Fruit fly (Drosophila melanogaster) whole organism: Measurements from ENCODE around the gene CG14556.

Experiments used
- CG8478 ChIP-seq: fragments of >200 bp; optimal IDR thresholded peaks from 2 replicates; lab custom pipeline; 2018; ENCODE audit warnings: inconsistent platforms
- Dll ChIP-seq: fragments of >200 bp; optimal IDR thresholded peaks from 2 replicates; lab custom pipeline; 2017
- EcR ChIP-seq, 2 experiments: fragments of >200 bp; optimal IDR thresholded peaks; 2 replicates each; lab custom pipeline; 2017; ENCODE audit warnings: missing biosample characterization in 2 of 2, missing genetic modification characterization in 2 of 2, missing genetic modification reagents in 2 of 2
- pan ChIP-seq: fragments of >200 bp; optimal IDR thresholded peaks from 2 replicates; lab custom pipeline; 2017
- psq ChIP-seq: fragments of >200 bp; optimal IDR thresholded peaks from 2 replicates; lab custom pipeline; 2017
- usp ChIP-seq: fragments of >200 bp; optimal IDR thresholded peaks from 2 replicates; lab custom pipeline; 2017; ENCODE audit warnings: missing biosample characterization, missing genetic modification characterization, mixed read lengths

The CG14556 gene

DNA sequence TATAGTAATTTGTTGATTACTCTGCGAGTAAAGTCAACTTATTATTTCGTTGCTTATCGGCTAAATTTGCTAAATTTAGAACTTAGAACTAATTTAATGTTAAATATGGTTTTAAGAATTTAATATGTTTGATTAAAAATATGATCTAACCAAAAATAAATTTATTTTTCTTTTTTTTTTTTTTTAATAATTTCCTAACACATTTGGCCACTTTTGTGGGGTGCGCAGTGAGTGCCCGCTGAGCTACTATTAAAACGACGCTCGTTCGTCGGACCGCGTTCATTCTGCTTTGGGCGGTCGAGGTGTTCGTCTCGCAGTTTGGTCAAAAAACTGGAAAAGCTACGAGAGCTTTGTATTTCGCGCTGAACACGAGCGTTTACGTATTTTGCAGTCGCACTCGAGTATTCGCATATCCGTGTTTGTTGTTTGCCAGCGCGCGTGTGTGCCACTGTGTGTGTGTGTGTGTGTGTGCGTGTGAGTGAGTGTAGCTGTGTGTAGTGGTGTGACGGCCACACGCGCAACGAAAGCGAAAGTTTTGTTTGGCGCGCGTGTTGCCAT is 19.8 kb upstream of the CG14556 start, which contains the start of gene Cipc:
Gene Cipc, plus strand, starts transcription at position 274 of the 558 bp plus-strand sequence.
- TF ChIP-seq pan (no peak), usp (no peak), psq (no peak), EcR (GFP tag; optimal IDR thresholded peaks at IDR 0.05; lab: Kevin White, UChicago) (no peak), Dll (no peak), CG8478 (lab: Kevin White, UChicago) (no peak)

DNA sequence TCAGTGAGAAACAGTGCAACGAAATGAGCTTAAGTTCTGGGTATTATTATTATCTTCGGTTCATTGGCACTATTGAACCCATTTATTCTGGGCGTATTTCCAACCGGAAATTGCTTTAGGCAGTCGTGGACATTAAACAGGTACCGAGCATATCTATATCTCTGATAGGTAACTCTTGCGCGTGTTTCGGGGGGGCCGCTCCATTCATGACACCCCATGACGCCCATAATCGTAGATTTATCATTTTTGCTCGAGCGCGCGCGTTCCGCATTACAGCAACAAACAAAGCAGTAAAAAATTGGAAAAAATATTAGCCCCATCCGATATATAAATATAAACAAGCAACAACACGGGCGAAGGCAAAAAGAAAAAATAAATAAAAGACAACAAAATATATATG is 18.0 kb upstream of the CG14556 start:
- TF ChIP-seq EcR (GFP tag; optimal IDR thresholded peaks at IDR 0.05; lab: Kevin White, UChicago) (no peak), psq (no peak), pan (no peak), usp (no peak), Dll (no peak), CG8478 (lab: Kevin White, UChicago) (no peak)

DNA sequence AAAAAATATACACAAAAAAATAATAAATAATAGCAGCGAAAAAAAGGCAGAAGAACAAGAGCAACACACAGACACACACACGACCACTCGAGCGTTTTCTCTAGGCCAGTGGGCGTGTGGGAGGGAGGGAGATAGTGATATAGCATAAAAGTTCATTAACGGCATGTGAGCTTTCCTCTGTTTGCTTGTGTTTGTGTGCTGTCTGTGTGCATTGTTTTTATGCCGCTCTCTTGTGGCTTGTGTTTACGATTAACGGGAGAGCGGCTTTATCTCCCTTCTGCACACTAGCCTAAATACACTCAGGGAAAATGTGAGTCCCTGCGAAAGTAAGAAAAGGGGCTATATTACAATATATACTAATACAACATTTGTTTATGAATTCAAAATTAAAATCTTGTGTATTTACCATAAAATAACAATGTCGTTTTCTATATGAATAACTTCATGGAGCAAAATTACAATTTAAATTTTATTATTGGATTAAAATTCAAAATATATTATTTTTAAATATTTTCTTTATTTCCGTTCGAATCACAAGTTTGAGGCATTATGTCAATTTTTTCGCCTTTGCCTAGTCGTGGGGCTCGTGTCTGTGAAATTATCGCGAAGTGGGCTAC is 8.9 kb upstream of the CG14556 start:
- TF ChIP-seq EcR (GFP tag; optimal IDR thresholded peaks at IDR 0.05; lab: Kevin White, UChicago) (no peak), usp (no peak), Dll (no peak), psq (no peak), CG8478 (lab: Kevin White, UChicago) (no peak), pan (no peak)

DNA sequence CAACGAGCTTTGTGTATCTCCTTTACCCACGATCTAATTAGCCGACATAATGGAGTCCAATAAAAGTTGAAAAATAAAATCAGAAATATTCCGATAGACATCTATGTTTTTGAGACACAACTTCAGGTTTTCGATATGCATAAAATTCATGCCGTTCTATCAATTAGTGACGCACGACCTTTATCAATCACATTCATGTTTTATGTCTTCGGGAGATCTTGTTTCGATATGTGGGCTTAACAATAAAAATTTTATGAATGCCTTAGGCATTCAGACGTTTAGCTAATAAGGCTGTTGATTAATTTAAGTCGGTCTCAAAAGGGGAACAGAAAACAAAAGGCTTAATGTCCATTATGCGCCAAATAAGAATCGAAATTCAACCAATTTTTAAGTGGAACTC is 6.5 kb upstream of the CG14556 start:
- TF ChIP-seq Dll (no peak), pan (no peak), CG8478 (lab: Kevin White, UChicago) (no peak)

DNA sequence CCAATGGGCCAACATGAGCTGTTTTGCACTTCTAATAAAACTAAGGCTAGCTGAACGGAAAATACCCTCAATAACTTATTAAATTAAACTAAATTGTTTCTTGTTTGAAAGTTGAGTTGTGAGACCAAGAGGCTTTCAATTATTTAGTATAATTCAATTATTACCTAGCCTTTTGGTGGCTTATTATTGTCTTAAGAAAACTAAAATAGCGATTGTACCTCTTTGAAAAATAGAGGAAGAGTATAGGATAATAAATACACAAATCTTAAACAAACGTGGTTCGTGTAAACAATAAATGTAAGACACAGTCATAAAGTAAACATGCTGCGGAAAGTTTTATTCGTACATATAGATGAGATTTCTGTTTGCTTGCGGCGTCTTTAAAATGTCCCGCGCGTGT is 5.4 kb upstream of the CG14556 start:
- no peak for TF ChIP-seq CG8478 (lab: Kevin White, UChicago)

DNA sequence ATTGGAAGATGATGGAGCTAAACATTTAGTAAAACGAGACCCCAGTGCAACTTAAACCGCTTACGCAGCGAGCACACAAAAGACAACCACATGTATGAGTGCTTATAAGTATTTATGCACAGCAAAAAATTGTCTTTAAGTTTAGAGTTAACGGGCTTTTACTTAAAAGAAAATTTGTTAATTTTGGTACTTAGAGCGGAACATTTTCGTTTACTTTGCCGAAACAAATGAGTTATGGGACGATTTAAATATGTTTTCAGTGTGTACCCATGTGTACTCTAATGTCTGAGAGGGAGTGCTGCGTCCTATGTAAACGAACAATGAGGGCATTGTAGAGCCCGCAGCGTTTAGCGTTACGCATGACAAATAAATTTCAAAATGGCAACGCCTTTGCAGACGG is 4.7 kb upstream of the CG14556 start:
- TF ChIP-seq CG8478 (lab: Kevin White, UChicago) (no peak), EcR (GFP tag; optimal IDR thresholded peaks at IDR 0.05; lab: Kevin White, UChicago) (no peak), usp (no peak), Dll (no peak), psq (no peak), pan (no peak)

DNA sequence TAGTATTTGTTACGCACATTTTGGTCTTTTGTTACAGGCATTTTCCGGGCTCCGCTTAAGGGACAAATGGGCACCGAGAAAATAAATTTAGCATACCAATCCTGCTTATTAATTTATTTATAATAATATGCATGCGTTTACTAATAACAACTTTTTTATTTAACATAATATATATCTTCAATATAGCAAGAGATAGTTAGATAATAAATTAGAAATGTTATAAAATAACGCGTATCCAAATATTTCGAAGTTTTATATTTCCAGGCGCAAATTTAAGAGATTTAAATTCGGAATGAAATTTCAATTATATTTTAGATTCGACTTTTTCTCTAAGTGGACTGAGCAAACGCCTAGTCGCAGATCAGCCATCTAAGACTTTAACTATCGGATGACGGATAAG is 3.6 kb upstream of the CG14556 start:
- TF ChIP-seq usp (no peak), EcR (GFP tag; optimal IDR thresholded peaks at IDR 0.05; lab: Kevin White, UChicago) (no peak), CG8478 (lab: Kevin White, UChicago) (no peak), psq (no peak), pan (no peak), Dll (no peak)

DNA sequence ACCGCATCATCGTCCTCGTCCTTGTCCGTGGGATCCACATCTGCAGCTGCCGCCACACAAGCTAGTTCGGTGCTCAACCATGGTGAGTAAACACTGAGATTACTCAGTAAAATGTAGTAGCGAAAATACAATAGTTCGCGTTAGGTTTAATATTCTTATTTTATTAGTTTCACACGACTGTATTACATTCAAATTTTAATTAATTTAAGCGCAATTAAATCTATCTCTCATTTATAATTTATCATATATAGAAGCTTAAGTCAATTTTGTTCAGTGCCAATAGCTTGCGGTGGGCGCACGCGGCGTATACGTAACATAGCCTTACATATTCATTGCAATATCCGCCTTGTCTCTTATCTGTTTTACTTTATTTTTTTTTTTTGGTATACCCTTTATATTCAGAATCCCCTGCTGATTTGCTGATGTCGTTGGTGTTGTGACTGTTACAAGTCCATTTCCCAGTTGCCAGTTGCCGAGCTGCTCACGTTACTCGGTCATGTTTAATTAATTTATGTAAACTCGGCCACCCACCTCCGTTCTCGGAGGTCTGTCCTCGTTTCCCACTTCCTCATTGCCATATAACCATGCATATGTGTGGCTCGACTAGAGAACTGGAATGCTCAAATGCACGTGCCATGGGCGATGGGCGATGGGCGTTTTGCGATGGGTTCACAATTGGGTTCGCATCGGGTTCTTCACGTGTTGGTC is 1.7 kb upstream of the CG14556 start:
- TF ChIP-seq Dll (no peak), EcR (GFP tag; optimal IDR thresholded peaks at IDR 0.05; lab: Kevin White, UChicago) (no peak), pan (no peak), CG8478 (lab: Kevin White, UChicago) (no peak), psq (no peak), usp (no peak)

DNA sequence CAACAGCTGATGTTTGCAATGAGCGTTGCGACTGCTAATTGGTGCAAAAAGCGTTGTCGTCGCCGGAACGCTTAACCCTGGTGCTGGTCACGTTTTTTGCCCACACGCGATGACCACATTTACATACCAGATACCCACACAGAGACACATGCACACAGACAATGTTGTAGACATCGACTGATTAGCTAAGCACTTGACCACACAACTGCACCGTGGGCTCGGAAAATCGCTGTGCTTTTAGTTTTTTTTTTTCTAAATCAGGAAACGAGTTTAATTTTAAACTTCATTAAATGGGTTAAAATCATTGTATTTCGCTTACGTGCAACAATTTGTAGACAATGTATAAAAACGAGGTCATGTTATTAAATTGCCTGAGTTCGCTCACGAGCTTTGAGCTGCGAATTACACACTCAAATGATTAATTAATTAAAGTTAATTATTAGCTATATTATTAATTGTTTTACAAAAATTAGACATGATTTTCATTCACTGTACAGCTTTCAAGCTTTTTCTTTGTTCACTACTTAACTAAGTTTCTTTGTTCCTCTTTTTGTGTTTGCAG is 2.1 kb downstream of the CG14556 start:
- TF ChIP-seq EcR (GFP tag; optimal IDR thresholded peaks at IDR 0.05; lab: Kevin White, UChicago) (no peak), pan (no peak), psq (no peak), CG8478 (lab: Kevin White, UChicago) (no peak), Dll (no peak), usp (no peak)

DNA sequence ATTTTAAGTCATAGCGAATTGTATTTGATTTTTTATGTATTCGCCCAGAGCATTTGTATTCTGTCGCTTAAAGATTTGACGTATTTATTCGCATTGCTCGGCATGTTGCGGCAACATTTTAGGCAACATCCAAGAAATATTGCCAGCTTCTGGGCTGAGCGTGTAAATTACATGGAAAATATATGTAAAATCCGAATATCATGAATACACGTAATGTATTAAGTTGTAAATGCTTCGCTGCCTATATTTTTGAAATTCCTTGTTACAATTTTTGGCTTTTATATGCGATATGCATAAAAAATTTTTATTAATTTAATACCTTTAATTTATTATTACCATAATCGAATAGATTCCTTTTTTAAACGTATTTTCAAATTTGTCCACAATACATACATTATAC is 3.2 kb downstream of the CG14556 start:
- no peak for TF ChIP-seq pan
- TF ChIP-seq EcR (GFP tag; optimal IDR thresholded peaks at IDR 0.05; lab: Kevin White, UChicago) = no peak
- TF ChIP-seq psq = no peak
- TF ChIP-seq Dll = no peak
- TF ChIP-seq CG8478 (lab: Kevin White, UChicago) = no peak

DNA sequence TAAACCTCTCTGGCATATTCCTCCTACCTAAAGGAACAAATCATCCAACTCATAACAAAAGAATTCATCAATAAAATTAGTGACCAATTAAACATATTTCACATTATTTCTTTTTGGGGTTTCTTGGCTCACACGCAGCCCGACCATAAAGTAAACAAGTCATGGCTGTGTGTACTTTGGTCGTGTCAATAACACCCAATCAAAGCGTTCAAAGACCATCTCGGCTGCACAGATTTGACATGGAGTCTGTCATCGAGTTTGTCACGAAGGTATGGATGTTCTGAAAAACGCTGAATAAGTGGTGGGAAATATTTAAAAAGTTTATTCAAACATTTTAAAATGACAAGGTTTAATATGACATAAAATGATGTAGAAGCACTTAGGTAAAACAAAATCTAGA is 4.1 kb downstream of the CG14556 start:
- TF ChIP-seq EcR (GFP tag; optimal IDR thresholded peaks at IDR 0.05; lab: Kevin White, UChicago) = no peak
- TF ChIP-seq psq = no peak
- no peak for TF ChIP-seq Dll
- TF ChIP-seq CG8478 (lab: Kevin White, UChicago) = no peak
- no peak for TF ChIP-seq usp
- no peak for TF ChIP-seq pan

DNA sequence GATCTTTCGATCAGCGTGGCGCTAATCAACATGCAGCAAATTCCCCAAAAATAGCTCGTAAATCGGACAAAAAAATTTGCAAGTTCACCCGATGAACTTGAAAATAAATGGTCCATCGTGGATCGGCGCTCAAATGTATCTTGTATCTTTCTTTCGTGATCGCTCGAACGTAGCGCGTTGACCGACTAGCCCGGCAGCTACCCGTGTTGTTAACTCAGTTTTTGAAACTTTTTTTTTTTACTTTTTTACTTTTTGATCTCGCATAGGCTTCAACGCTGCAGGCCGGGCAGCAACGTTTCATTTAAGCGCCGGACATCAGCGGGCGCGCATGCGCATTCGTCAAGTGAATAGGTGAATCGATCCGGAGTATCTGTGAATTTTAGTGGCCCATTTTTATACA is 6.4 kb downstream of the CG14556 start, which contains the start of gene CG6142:
Gene CG6142, plus strand, starts transcription at position 301 of the 400 bp plus-strand sequence.
- TF ChIP-seq EcR (GFP tag; optimal IDR thresholded peaks at IDR 0.05; lab: Kevin White, UChicago) (no peak), psq (no peak), CG8478 (lab: Kevin White, UChicago) (no peak), usp (no peak), pan (no peak), Dll (no peak)

DNA sequence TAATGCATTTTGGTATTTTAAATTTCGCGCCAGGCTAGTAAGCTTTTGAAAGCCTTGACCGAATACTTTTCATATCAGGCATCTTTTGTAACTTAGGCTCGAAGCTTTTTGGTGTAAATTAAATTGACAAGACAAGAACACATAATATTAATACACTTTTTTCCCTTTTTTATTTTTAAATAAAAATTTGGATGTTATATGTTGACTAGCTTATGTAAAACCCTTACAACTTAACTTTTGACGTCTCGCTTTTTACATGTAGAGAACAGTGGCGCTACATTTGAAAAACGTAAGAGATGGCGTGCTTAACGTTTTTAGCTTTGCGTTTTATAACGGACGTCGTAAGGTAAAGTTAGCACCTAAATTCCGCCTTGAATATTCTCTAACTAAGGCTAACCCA is 10.7 kb downstream of the CG14556 start:
- TF ChIP-seq EcR (GFP tag; optimal IDR thresholded peaks at IDR 0.05; lab: Kevin White, UChicago) (no peak), psq (no peak), CG8478 (lab: Kevin White, UChicago) (no peak), Dll (no peak), usp (no peak), pan (no peak)
